Worm (Caenorhabditis elegans) whole organism, late embryonic: Measurements from ENCODE around the gene F54H12.2.
"Not testable (repeated sequence)": the region's sequence is repeated elsewhere in the genome, so short reads cannot be mapped to it uniquely, and the experiment has no call there.

Experiments
- C38D4.7 ChIP-seq: fragments of 200-800 bp; sonication (Bioruptor generic); optimal IDR thresholded peaks from 2 replicates; lab custom pipeline; 2018; ENCODE audit warnings: mild to moderate bottlenecking, missing genetic modification characterization, moderate library complexity, missing compliant biosample characterization
- F13H6.1 ChIP-seq: sonication (generic microtip); optimal IDR thresholded peaks from 2 replicates; lab custom pipeline; 2016; ENCODE audit warnings: missing genetic modification characterization, missing compliant biosample characterization
- Y22D7AL.16 ChIP-seq: sonication (generic microtip); optimal IDR thresholded peaks from 2 replicates; lab custom pipeline; 2016; ENCODE audit warnings: missing genetic modification characterization, missing compliant biosample characterization
- ahr-1 ChIP-seq: sonication (generic microtip); optimal IDR thresholded peaks from 2 replicates; lab custom pipeline; 2016; ENCODE audit warnings: missing genetic modification characterization, missing compliant biosample characterization
- ama-1 ChIP-seq: fragments of 150-350 bp; optimal IDR thresholded peaks from 2 replicates; lab custom pipeline; 2014
- ceh-14 ChIP-seq: sonication (generic microtip); optimal IDR thresholded peaks from 2 replicates; lab custom pipeline; 2016; ENCODE audit warnings: missing genotype, missing genetic modification characterization, missing compliant biosample characterization
- ceh-2 ChIP-seq: sonication (generic microtip); optimal IDR thresholded peaks from 2 replicates; lab custom pipeline; 2016; ENCODE audit warnings: missing genotype, missing genetic modification characterization, missing compliant biosample characterization
- ceh-24 ChIP-seq: sonication (generic microtip); optimal IDR thresholded peaks from 2 replicates; lab custom pipeline; 2016; ENCODE audit warnings: mild to moderate bottlenecking, missing genetic modification characterization, missing compliant biosample characterization
- ceh-34 ChIP-seq: sonication (generic microtip); optimal IDR thresholded peaks from 2 replicates; lab custom pipeline; 2016; ENCODE audit warnings: mild to moderate bottlenecking, missing genetic modification characterization, missing compliant biosample characterization
- ceh-6 ChIP-seq: fragments of 200-800 bp; sonication (Bioruptor generic); optimal IDR thresholded peaks from 2 replicates; lab custom pipeline; 2018; ENCODE audit warnings: mild to moderate bottlenecking, missing genetic modification characterization, missing compliant biosample characterization
- che-1 ChIP-seq: sonication (generic microtip); optimal IDR thresholded peaks from 2 replicates; lab custom pipeline; 2016; ENCODE audit warnings: mild to moderate bottlenecking, missing genetic modification characterization, missing compliant biosample characterization
- dmd-4 ChIP-seq: sonication (generic microtip); optimal IDR thresholded peaks from 2 replicates; lab custom pipeline; 2016; ENCODE audit warnings: borderline replicate concordance, missing genetic modification characterization, missing compliant biosample characterization
- dve-1 ChIP-seq: sonication (generic microtip); optimal IDR thresholded peaks from 2 replicates; lab custom pipeline; 2017; ENCODE audit warnings: antibody characterized with exemption, mild to moderate bottlenecking, missing genetic modification characterization, missing compliant biosample characterization
- elt-4 ChIP-seq: sonication (generic microtip); optimal IDR thresholded peaks from 2 replicates; lab custom pipeline; 2016; ENCODE audit warnings: missing genetic modification characterization, missing compliant biosample characterization
- eyg-1 ChIP-seq: sonication (generic microtip); optimal IDR thresholded peaks from 2 replicates; lab custom pipeline; 2016; ENCODE audit warnings: missing genotype, missing genetic modification characterization, missing compliant biosample characterization
- fax-1 ChIP-seq: sonication (generic microtip); optimal IDR thresholded peaks from 2 replicates; lab custom pipeline; 2016; ENCODE audit warnings: missing genotype, missing genetic modification characterization, missing compliant biosample characterization
- fkh-10 ChIP-seq: fragments of 150-350 bp; optimal IDR thresholded peaks from 2 replicates; lab custom pipeline; 2014; ENCODE audit warnings: missing biosample characterization, missing genetic modification reagents, missing genetic modification characterization
- gmeb-2 ChIP-seq: sonication (generic microtip); optimal IDR thresholded peaks from 2 replicates; lab custom pipeline; 2016; ENCODE audit warnings: missing genetic modification characterization, inconsistent platforms, missing compliant biosample characterization
- hlh-30 ChIP-seq: sonication (generic microtip); optimal IDR thresholded peaks from 2 replicates; lab custom pipeline; 2017; ENCODE audit warnings: antibody characterized with exemption, missing genetic modification characterization, missing compliant biosample characterization; ENCODE audit not compliant: insufficient read depth
- hlh-6 ChIP-seq: sonication (generic microtip); optimal IDR thresholded peaks from 2 replicates; lab custom pipeline; 2016; ENCODE audit warnings: missing genotype, missing genetic modification characterization, missing compliant biosample characterization
- hlh-8 ChIP-seq: sonication (generic microtip); optimal IDR thresholded peaks from 2 replicates; lab custom pipeline; 2016; ENCODE audit warnings: missing genotype, missing genetic modification characterization, missing compliant biosample characterization
- lim-6 ChIP-seq: sonication (generic microtip); optimal IDR thresholded peaks from 2 replicates; lab custom pipeline; 2016; ENCODE audit warnings: missing genetic modification characterization, missing compliant biosample characterization
- lin-11 ChIP-seq: fragments of 200-800 bp; sonication (Bioruptor generic); optimal IDR thresholded peaks from 2 replicates; lab custom pipeline; 2018; ENCODE audit warnings: mild to moderate bottlenecking, missing genetic modification characterization, missing compliant biosample characterization
- madf-2 ChIP-seq: sonication (generic microtip); optimal IDR thresholded peaks from 2 replicates; lab custom pipeline; 2017; ENCODE audit warnings: missing genetic modification characterization, missing compliant biosample characterization
- nfya-1 ChIP-seq: sonication (generic microtip); optimal IDR thresholded peaks from 2 replicates; lab custom pipeline; 2017; ENCODE audit warnings: missing genetic modification characterization, mild to moderate bottlenecking, missing compliant biosample characterization, antibody characterized with exemption, moderate library complexity
- pag-3 ChIP-seq: sonication (generic microtip); optimal IDR thresholded peaks from 2 replicates; lab custom pipeline; 2016; ENCODE audit warnings: missing compliant biosample characterization, missing genetic modification characterization, borderline replicate concordance
- pax-1 ChIP-seq: fragments of 150-350 bp; optimal IDR thresholded peaks from 2 replicates; lab custom pipeline; 2014; ENCODE audit warnings: missing biosample characterization, missing genetic modification characterization
- pha-2 ChIP-seq: sonication (generic microtip); optimal IDR thresholded peaks from 2 replicates; lab custom pipeline; 2017; ENCODE audit warnings: mild to moderate bottlenecking, missing genetic modification characterization, missing compliant biosample characterization
- pqm-1 ChIP-seq: sonication (generic microtip); optimal IDR thresholded peaks from 2 replicates; lab custom pipeline; 2016; ENCODE audit warnings: missing genetic modification characterization, missing compliant biosample characterization
- pros-1 ChIP-seq: fragments of 150-350 bp; optimal IDR thresholded peaks from 2 replicates; lab custom pipeline; 2014; ENCODE audit warnings: missing biosample characterization, missing genetic modification reagents, missing genetic modification characterization
- sox-4 ChIP-seq: sonication (generic microtip); optimal IDR thresholded peaks from 2 replicates; lab custom pipeline; 2017; ENCODE audit warnings: mild to moderate bottlenecking, missing genetic modification characterization, inconsistent platforms, missing compliant biosample characterization
- ttx-3 ChIP-seq: sonication (generic microtip); optimal IDR thresholded peaks from 2 replicates; lab custom pipeline; 2016; ENCODE audit warnings: missing genetic modification reagents, missing genetic modification characterization, missing compliant biosample characterization
- unc-3 ChIP-seq, 2 experiments: fragments of 200-800 bp in 1 of 2; sonication (Bioruptor generic) in 1 of 2; sonication (generic microtip) in 1 of 2; conservative IDR thresholded peaks in 1 of 2; optimal IDR thresholded peaks in 1 of 2; 2 replicates each; pipeline versions ENCODE4 v1.3.6 to Lab custom; 2016 to 2022; ENCODE audit warnings: missing compliant biosample characterization in 2 of 2, missing genetic modification characterization in 2 of 2, missing genetic modification reagents in 1 of 2
- unc-55 ChIP-seq: sonication (generic microtip); optimal IDR thresholded peaks from 2 replicates; lab custom pipeline; 2017; ENCODE audit warnings: missing biosample characterization, missing genetic modification reagents, missing genetic modification characterization
- ztf-16 ChIP-seq: sonication (generic microtip); optimal IDR thresholded peaks from 2 replicates; lab custom pipeline; 2017; ENCODE audit warnings: missing genetic modification characterization, missing compliant biosample characterization

Gene F54H12.2

ce11 chrIII:7964281-7964680 is at the start of gene F54H12.2:
Gene F54H12.2 (plus strand): TSS chrIII:7964581.
- not testable (repeated sequence) for TF ChIP-seq ahr-1, ztf-16, nfya-1 (tag; lab: Kevin White, UChicago)

ce11 chrIII:7917667-7918066 is 46.7 kb upstream of the F54H12.2 start, which contains the start of gene gly-3:
Gene gly-3 (minus strand): TSS chrIII:7917767.
- no peak for TF ChIP-seq C38D4.7 (GFP tag; lab: Kevin White, UChicago)
- no peak for TF ChIP-seq dmd-4 (tag; lab: Kevin White, UChicago)
- no peak for TF ChIP-seq pqm-1 (tag; lab: Kevin White, UChicago)
- TF ChIP-seq hlh-30: no peak
- no peak for TF ChIP-seq pax-1 (tag; lab: Kevin White, UChicago)
- TF ChIP-seq lim-6 (tag; lab: Kevin White, UChicago): no peak
- no peak for TF ChIP-seq dve-1 (tag; lab: Kevin White, UChicago)
- TF ChIP-seq hlh-6 (tag; lab: Kevin White, UChicago): no peak
- TF ChIP-seq fax-1 (tag; lab: Kevin White, UChicago): no peak
- TF ChIP-seq ttx-3 (tag; lab: Kevin White, UChicago): no peak
- no peak for TF ChIP-seq che-1
- no peak for TF ChIP-seq F13H6.1
- no peak for TF ChIP-seq ceh-6 (GFP tag; lab: Kevin White, UChicago)
- no peak for TF ChIP-seq pha-2
- no peak for TF ChIP-seq unc-55
- TF ChIP-seq gmeb-2: no peak
- TF ChIP-seq ahr-1 (tag; lab: Kevin White, UChicago): no peak

ce11 chrIII:7919823-7920222 is 44.6 kb upstream of the F54H12.2 start, which contains the start of gene C29E4.14:
Gene C29E4.14 (plus strand): TSS chrIII:7920123.
- TF ChIP-seq ceh-34 (tag; lab: Kevin White, UChicago) (no peak), ceh-24 (no peak), fkh-10 (GFP tag; lab: Kevin White, UChicago) (no peak), fax-1 (tag; lab: Kevin White, UChicago) (no peak), hlh-6 (tag; lab: Kevin White, UChicago) (no peak), ceh-14 (tag; lab: Kevin White, UChicago) (no peak), madf-2 (tag; lab: Kevin White, UChicago) (no peak), sox-4 (tag; lab: Kevin White, UChicago) (no peak), Y22D7AL.16 (tag; lab: Kevin White, UChicago) (no peak)

- TF ChIP-seq fax-1 (tag; lab: Kevin White, UChicago) (no peak), lin-11 (tag; lab: Kevin White, UChicago) (no peak)
- TF ChIP-seq, all 69 proteins: peak for 0
Measured at ce11 chrIII:7922207-7922606, 42.2 kb upstream of the F54H12.2 start, which contains the start of gene C29E4.17. Gene C29E4.17 (plus strand): TSS chrIII:7922507.

- TF ChIP-seq lim-6 (tag; lab: Kevin White, UChicago): no peak
- no peak for TF ChIP-seq madf-2 (tag; lab: Kevin White, UChicago)
- TF ChIP-seq ceh-2: no peak
- TF ChIP-seq ama-1 (lab: Kevin White, UChicago): no peak
- TF ChIP-seq dve-1 (tag; lab: Kevin White, UChicago): no peak
- no peak for TF ChIP-seq ztf-16 (tag; lab: Kevin White, UChicago)
- no peak for TF ChIP-seq eyg-1 (tag; lab: Kevin White, UChicago)
- TF ChIP-seq pag-3 (tag; lab: Kevin White, UChicago): no peak
- TF ChIP-seq pros-1 (tag; lab: Kevin White, UChicago): no peak
- TF ChIP-seq C38D4.7 (GFP tag; lab: Kevin White, UChicago): no peak
- no peak for TF ChIP-seq unc-3 (GFP tag; conservative IDR thresholded peaks at IDR 0.05; lab: Robert Waterston, UW)
- TF ChIP-seq unc-3 (tag; optimal IDR thresholded peaks at IDR 0.05; lab: Kevin White, UChicago): no peak
- TF ChIP-seq hlh-8 (tag; lab: Kevin White, UChicago): no peak
- no peak for TF ChIP-seq elt-4 (tag; lab: Kevin White, UChicago)
Measured at ce11 chrIII:7924821-7925220, 39.6 kb upstream of the F54H12.2 start, which contains the start of gene tag-250. Gene tag-250 (minus strand): TSS chrIII:7924921.
